Fruit fly (Drosophila melanogaster) S2 (cell line): ENCODE data around the gene AMPKalpha.

ENCODE experiments used
- CG8478 ChIP-seq: fragments of >200 bp; optimal IDR thresholded peaks from 2 replicates; lab custom pipeline; 2018
- CTCF ChIP-seq, 2 experiments: fragments of >200 bp; optimal IDR thresholded peaks; 2 replicates each; lab custom pipeline; 2018

DNA sequence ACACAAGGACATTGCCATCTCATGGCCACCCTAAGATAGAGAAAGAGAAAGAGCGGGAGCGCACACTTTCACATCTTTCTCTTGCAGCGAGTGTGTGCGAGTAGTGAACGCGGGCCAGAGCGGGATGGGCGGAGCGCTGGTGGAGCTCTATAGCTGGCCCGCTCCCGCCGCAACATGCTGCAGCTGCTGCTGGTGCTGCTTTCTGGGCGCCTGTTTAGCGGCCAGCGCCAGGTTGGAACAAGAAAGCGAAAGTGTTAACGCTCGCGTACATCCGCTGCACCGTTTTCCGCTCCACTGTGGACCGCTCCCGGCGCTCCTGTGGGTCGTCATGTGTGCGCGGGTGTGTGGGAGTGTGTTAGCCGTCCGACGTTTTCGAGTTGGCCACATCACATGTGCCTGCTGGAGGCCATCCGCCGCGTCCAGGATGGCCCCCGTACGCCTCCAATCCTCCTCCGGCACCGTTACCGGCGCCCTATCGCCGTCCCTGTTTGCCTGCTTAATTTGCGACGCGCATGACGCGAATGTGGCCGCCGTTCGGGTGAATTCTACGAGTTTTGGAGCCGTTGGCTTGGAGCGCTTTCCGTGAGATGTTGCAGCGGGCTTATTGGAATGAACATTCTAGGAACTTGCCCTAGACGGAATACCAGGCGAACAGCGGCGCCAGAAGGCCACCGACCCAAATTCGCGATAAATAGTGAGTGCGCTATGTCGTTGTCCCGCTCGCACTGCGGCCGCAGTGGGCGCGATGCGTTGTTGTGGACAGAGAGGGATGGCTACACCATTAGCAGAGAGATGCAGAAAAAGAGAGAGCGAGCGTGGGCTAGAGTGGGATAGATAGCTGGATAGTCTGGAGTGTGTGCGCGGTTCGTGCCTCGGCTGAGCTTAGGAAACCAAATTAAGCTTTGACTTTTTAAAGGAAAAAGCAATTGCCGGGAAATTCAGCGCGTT is 24.0 kb downstream of the AMPKalpha start:
- TF ChIP-seq CG8478 (lab: Kevin White, UChicago) (peak; percentile 65), CTCF (optimal IDR thresholded peaks at IDR 0.05; lab: Kevin White, UChicago) (peak; percentile 56)
